Worm (Caenorhabditis elegans) whole organism, midembryonic: ENCODE data around the gene F20B6.10.

Source experiments
- cog-1 ChIP-seq: sonication (generic microtip); optimal IDR thresholded peaks from 2 replicates; lab custom pipeline; 2016; ENCODE audit warnings: missing genetic modification characterization, missing compliant biosample characterization
- flt-1 ChIP-seq: fragments of 200-800 bp; sonication (Bioruptor generic); IDR thresholded peaks from 2 replicates; pipeline ENCODE4 v1.3.6; 2022; ENCODE audit warnings: missing genetic modification characterization, missing compliant biosample characterization
- klf-2 ChIP-seq: fragments of 200-800 bp; sonication (Bioruptor generic); conservative IDR thresholded peaks from 2 replicates; pipeline ENCODE4 v1.3.6; 2022; ENCODE audit warnings: missing genetic modification reagents, missing genetic modification characterization, missing compliant biosample characterization
- med-1 ChIP-seq: sonication (generic microtip); optimal IDR thresholded peaks from 2 replicates; lab custom pipeline; 2017; ENCODE audit warnings: missing genetic modification characterization, mild to moderate bottlenecking, missing compliant biosample characterization, antibody characterized with exemption, missing genetic modification reagents; ENCODE audit not compliant: insufficient read depth
- ref-1 ChIP-seq: fragments of 200-800 bp; sonication (Bioruptor generic); conservative IDR thresholded peaks from 2 replicates; pipeline ENCODE4 v1.3.6; 2022; ENCODE audit warnings: missing genetic modification reagents, missing genetic modification characterization, missing compliant biosample characterization
- ztf-29 ChIP-seq: fragments of 200-800 bp; sonication (Bioruptor generic); IDR thresholded peaks from 2 replicates; pipeline ENCODE4 v1.3.6; 2022; ENCODE audit warnings: missing genetic modification reagents, missing genetic modification characterization, missing compliant biosample characterization

ce11 chrX:4192235-4192634, 24.8 kb downstream of the F20B6.10 start:
- TF ChIP-seq flt-1, result no peak
- no peak for TF ChIP-seq med-1
- TF ChIP-seq ref-1 (GFP tag; lab: Robert Waterston, UW), result no peak
- no peak for TF ChIP-seq klf-2 (GFP tag; lab: Robert Waterston, UW)
- TF ChIP-seq ztf-29 (GFP tag; lab: Robert Waterston, UW), result no peak
- no peak for TF ChIP-seq cog-1 (tag; lab: Kevin White, UChicago)
